Fruit fly (Drosophila melanogaster) whole organism, embryonic: ENCODE measurements around the gene Ubi-p63E.

ENCODE experiments used
- Atf3 ChIP-seq: fragments of 200-800 bp; sonication (Bioruptor generic); optimal IDR thresholded peaks from 3 replicates; lab custom pipeline; 2016; ENCODE audit warnings: missing biosample characterization, missing genetic modification characterization
- CG10147 ChIP-seq: fragments of 200-800 bp; sonication (Bioruptor generic); optimal IDR thresholded peaks from 2 replicates; lab custom pipeline; 2019; ENCODE audit warnings: missing biosample characterization, mild to moderate bottlenecking, missing genetic modification characterization, moderate library complexity
- CG1024 ChIP-seq: fragments of 200-800 bp; sonication (Bioruptor generic); IDR thresholded peaks from 2 replicates; pipeline ENCODE4 v1.3.6; 2022; ENCODE audit warnings: missing biosample characterization, missing genetic modification characterization
- CG10267 ChIP-seq: fragments of 200-800 bp; sonication (Bioruptor generic); optimal IDR thresholded peaks from 2 replicates; lab custom pipeline; 2018; ENCODE audit warnings: missing biosample characterization, mild to moderate bottlenecking, missing genetic modification characterization, moderate library complexity
- CG10366 ChIP-seq: fragments of 200-800 bp; sonication (Bioruptor generic); IDR thresholded peaks from 2 replicates; pipeline ENCODE4 v1.3.6; 2022; ENCODE audit warnings: missing biosample characterization, missing genetic modification characterization
- CG11723 ChIP-seq: fragments of 200-800 bp; sonication (Bioruptor generic); optimal IDR thresholded peaks from 2 replicates; lab custom pipeline; 2017; ENCODE audit warnings: missing biosample characterization, mild to moderate bottlenecking, missing genetic modification characterization
- CG13123 ChIP-seq: fragments of 200-800 bp; sonication (Bioruptor generic); optimal IDR thresholded peaks from 2 replicates; lab custom pipeline; 2016; ENCODE audit warnings: missing biosample characterization, missing genetic modification characterization
- CG14050 ChIP-seq: fragments of 200-800 bp; sonication (Bioruptor generic); IDR thresholded peaks from 3 replicates; pipeline ENCODE4 v1.3.6; 2022; ENCODE audit warnings: missing biosample characterization, missing genetic modification characterization
- CG16863 ChIP-seq: fragments of 200-800 bp; sonication (Bioruptor generic); optimal IDR thresholded peaks from 3 replicates; lab custom pipeline; 2016; ENCODE audit warnings: missing biosample characterization, missing genetic modification characterization
- CG18011 ChIP-seq: fragments of 200-800 bp; sonication (Bioruptor generic); optimal IDR thresholded peaks from 2 replicates; lab custom pipeline; 2017; ENCODE audit warnings: missing biosample characterization, missing genetic modification characterization, mild to moderate bottlenecking, moderate library complexity, missing genotype
- CG18262 ChIP-seq: fragments of 200-800 bp; optimal IDR thresholded peaks from 3 replicates; lab custom pipeline; 2019; ENCODE audit warnings: missing biosample characterization, mild to moderate bottlenecking, missing genetic modification characterization, moderate library complexity
- CG2120 ChIP-seq: fragments of 200-800 bp; sonication (Bioruptor generic); optimal IDR thresholded peaks from 3 replicates; lab custom pipeline; 2016; ENCODE audit warnings: missing biosample characterization, missing genetic modification characterization
- CG30020 ChIP-seq: fragments of 200-800 bp; optimal IDR thresholded peaks from 2 replicates; lab custom pipeline; 2019; ENCODE audit warnings: missing biosample characterization, mild to moderate bottlenecking, missing genetic modification characterization, moderate library complexity
- CG7271 ChIP-seq: fragments of 200-800 bp; sonication (Bioruptor generic); optimal IDR thresholded peaks from 2 replicates; lab custom pipeline; 2018; ENCODE audit warnings: missing biosample characterization, mild to moderate bottlenecking, missing genetic modification characterization, moderate library complexity
- CG7839 ChIP-seq: fragments of 200-800 bp; sonication (Bioruptor generic); optimal IDR thresholded peaks from 3 replicates; lab custom pipeline; 2018; ENCODE audit warnings: missing biosample characterization, mild to moderate bottlenecking, missing genetic modification characterization, moderate library complexity
- CG8478 ChIP-seq: fragments of >200 bp; optimal IDR thresholded peaks from 2 replicates; lab custom pipeline; 2018
- CG9817 ChIP-seq: fragments of 200-800 bp; sonication (Bioruptor generic); optimal IDR thresholded peaks from 2 replicates; lab custom pipeline; 2018; ENCODE audit warnings: missing biosample characterization, mild to moderate bottlenecking, missing genetic modification characterization, moderate library complexity
- Dek ChIP-seq: fragments of 200-800 bp; sonication (Bioruptor generic); optimal IDR thresholded peaks from 3 replicates; lab custom pipeline; 2019; ENCODE audit warnings: missing biosample characterization, mild to moderate bottlenecking, missing genetic modification characterization, moderate library complexity
- Dip2 ChIP-seq: fragments of 200-800 bp; sonication (Bioruptor generic); IDR thresholded peaks from 2 replicates; pipeline ENCODE4 v1.3.6; 2022; ENCODE audit warnings: missing biosample characterization, missing genetic modification characterization
- Ets97D ChIP-seq: fragments of 200-800 bp; sonication (Bioruptor generic); optimal IDR thresholded peaks from 3 replicates; lab custom pipeline; 2016; ENCODE audit warnings: missing biosample characterization, missing genetic modification characterization
- Gug ChIP-seq: fragments of 200-800 bp; sonication (Bioruptor generic); IDR thresholded peaks from 4 replicates; pipeline ENCODE4 v1.3.6; 2022; ENCODE audit warnings: missing biosample characterization, missing genetic modification characterization
- H2.0 ChIP-seq: fragments of 200-800 bp; sonication (Bioruptor generic); IDR thresholded peaks from 2 replicates; pipeline ENCODE4 v1.3.6; 2022; ENCODE audit warnings: missing biosample characterization, missing genetic modification characterization
- Hmr ChIP-seq: fragments of 200-800 bp; sonication (Bioruptor generic); optimal IDR thresholded peaks from 3 replicates; lab custom pipeline; 2017; ENCODE audit warnings: mild to moderate bottlenecking, missing biosample characterization, missing genetic modification reagents, missing genetic modification characterization
- Hsf ChIP-seq: fragments of 200-800 bp; sonication (Bioruptor generic); optimal IDR thresholded peaks from 3 replicates; lab custom pipeline; 2016; ENCODE audit warnings: missing biosample characterization, missing genetic modification characterization
- MTF-1 ChIP-seq: fragments of 200-800 bp; sonication (Bioruptor generic); optimal IDR thresholded peaks from 2 replicates; lab custom pipeline; 2018; ENCODE audit warnings: missing biosample characterization, mild to moderate bottlenecking, missing genetic modification characterization, borderline replicate concordance
- Nf-YC ChIP-seq: fragments of 200-800 bp; optimal IDR thresholded peaks from 3 replicates; lab custom pipeline; 2019; ENCODE audit warnings: missing biosample characterization, mild to moderate bottlenecking, missing genetic modification characterization, moderate library complexity
- Six4 ChIP-seq: fragments of 200-800 bp; sonication (Bioruptor generic); optimal IDR thresholded peaks from 2 replicates; lab custom pipeline; 2016; ENCODE audit warnings: missing biosample characterization, missing genetic modification characterization
- Stat92E ChIP-seq, 3 experiments: fragments of >200 bp in 2 of 3; fragments of 200-800 bp in 1 of 3; sonication (Bioruptor generic) in 1 of 3; optimal IDR thresholded peaks; 2 replicates each; lab custom pipeline; 2017 to 2019; ENCODE audit warnings: missing biosample characterization in 3 of 3, missing genetic modification characterization in 3 of 3, mild to moderate bottlenecking in 1 of 3, moderate library complexity in 1 of 3
- YL-1 ChIP-seq: fragments of 200-800 bp; sonication (Bioruptor generic); optimal IDR thresholded peaks from 3 replicates; lab custom pipeline; 2017; ENCODE audit warnings: missing biosample characterization, mild to moderate bottlenecking, missing genetic modification characterization
- amos ChIP-seq: fragments of 200-800 bp; sonication (Bioruptor generic); IDR thresholded peaks from 2 replicates; pipeline ENCODE4 v1.3.6; 2022; ENCODE audit warnings: missing biosample characterization, missing genetic modification characterization; ENCODE audit not compliant: partially characterized antibody
- bab2 ChIP-seq: fragments of 200-800 bp; sonication (Bioruptor generic); optimal IDR thresholded peaks from 2 replicates; lab custom pipeline; 2016; ENCODE audit warnings: missing biosample characterization, missing genetic modification characterization
- chn ChIP-seq: fragments of 200-800 bp; sonication (Bioruptor generic); optimal IDR thresholded peaks from 2 replicates; lab custom pipeline; 2016; ENCODE audit warnings: missing biosample characterization, missing genetic modification characterization
- gem ChIP-seq: fragments of 200-800 bp; sonication (Bioruptor generic); optimal IDR thresholded peaks from 2 replicates; lab custom pipeline; 2019; ENCODE audit warnings: missing biosample characterization, mild to moderate bottlenecking, missing genetic modification characterization, moderate library complexity
- gfzf ChIP-seq: fragments of 200-800 bp; sonication (Bioruptor generic); optimal IDR thresholded peaks from 2 replicates; lab custom pipeline; 2016; ENCODE audit warnings: missing biosample characterization, mild to moderate bottlenecking, missing genetic modification characterization, moderate library complexity
- grau ChIP-seq: fragments of 200-800 bp; optimal IDR thresholded peaks from 3 replicates; lab custom pipeline; 2019; ENCODE audit warnings: missing biosample characterization, mild to moderate bottlenecking, missing genetic modification characterization, moderate library complexity
- gt ChIP-seq: fragments of 200-800 bp; sonication (Bioruptor generic); IDR thresholded peaks from 2 replicates; pipeline ENCODE4 v1.3.6; 2022; ENCODE audit warnings: missing biosample characterization, missing genetic modification characterization
- kni ChIP-seq: fragments of 200-800 bp; sonication (Bioruptor generic); optimal IDR thresholded peaks from 3 replicates; lab custom pipeline; 2017; ENCODE audit warnings: mild to moderate bottlenecking, missing biosample characterization, missing genetic modification reagents, missing genetic modification characterization
- lab ChIP-seq: fragments of 200-800 bp; sonication (Bioruptor generic); optimal IDR thresholded peaks from 3 replicates; lab custom pipeline; 2017; ENCODE audit warnings: missing biosample characterization, missing genetic modification characterization, mild to moderate bottlenecking, moderate library complexity, missing genetic modification reagents
- mld ChIP-seq: fragments of 200-800 bp; sonication (Bioruptor generic); IDR thresholded peaks from 3 replicates; pipeline ENCODE4 v1.3.6; 2022; ENCODE audit warnings: missing biosample characterization, missing genetic modification characterization; ENCODE audit not compliant: partially characterized antibody
- nerfin-2 ChIP-seq: fragments of 200-800 bp; sonication (Bioruptor generic); IDR thresholded peaks from 2 replicates; pipeline ENCODE4 v1.3.6; 2022; ENCODE audit warnings: missing biosample characterization, missing genetic modification characterization; ENCODE audit not compliant: partially characterized antibody
- nom ChIP-seq: fragments of 200-800 bp; sonication (Bioruptor generic); optimal IDR thresholded peaks from 2 replicates; lab custom pipeline; 2017; ENCODE audit warnings: missing biosample characterization, missing genetic modification characterization, mild to moderate bottlenecking, moderate library complexity, missing genetic modification reagents
- oc ChIP-seq: fragments of 200-800 bp; sonication (Bioruptor generic); optimal IDR thresholded peaks from 2 replicates; lab custom pipeline; 2018; ENCODE audit warnings: missing biosample characterization, mild to moderate bottlenecking, missing genetic modification characterization, moderate library complexity
- pho ChIP-seq: fragments of 200-800 bp; sonication (Bioruptor generic); optimal IDR thresholded peaks from 2 replicates; lab custom pipeline; 2016; ENCODE audit warnings: missing biosample characterization, missing genetic modification characterization
- salm ChIP-seq: fragments of 200-800 bp; sonication (Bioruptor generic); optimal IDR thresholded peaks from 2 replicates; lab custom pipeline; 2018; ENCODE audit warnings: missing biosample characterization, mild to moderate bottlenecking, missing genetic modification characterization
- sd ChIP-seq: fragments of 200-800 bp; sonication (Bioruptor generic); optimal IDR thresholded peaks from 3 replicates; lab custom pipeline; 2018; ENCODE audit warnings: missing biosample characterization, mild to moderate bottlenecking, missing genetic modification characterization, moderate library complexity
- sqz ChIP-seq: fragments of 200-800 bp; sonication (Bioruptor generic); optimal IDR thresholded peaks from 3 replicates; lab custom pipeline; 2018; ENCODE audit warnings: missing biosample characterization, mild to moderate bottlenecking, missing genetic modification characterization
- stc ChIP-seq: fragments of 200-800 bp; sonication (Bioruptor generic); IDR thresholded peaks from 2 replicates; pipeline ENCODE4 v1.3.6; 2022; ENCODE audit warnings: missing biosample characterization, missing genetic modification characterization
- tin ChIP-seq: fragments of 200-800 bp; sonication (Bioruptor generic); optimal IDR thresholded peaks from 3 replicates; lab custom pipeline; 2016; ENCODE audit warnings: missing biosample characterization, missing genetic modification characterization
- twi ChIP-seq: fragments of 200-800 bp; optimal IDR thresholded peaks from 2 replicates; lab custom pipeline; 2019; ENCODE audit warnings: missing biosample characterization, mild to moderate bottlenecking, missing genetic modification characterization, moderate library complexity
- unpg ChIP-seq: fragments of 200-800 bp; sonication (Bioruptor generic); optimal IDR thresholded peaks from 3 replicates; lab custom pipeline; 2018; ENCODE audit warnings: missing biosample characterization, mild to moderate bottlenecking, missing genetic modification characterization, moderate library complexity

The Ubi-p63E gene

dm6 chr3L:3898978-3899377 is 4.0 kb downstream of the Ubi-p63E start, which contains the start of gene Ccz1 (continued):
- no peak for TF ChIP-seq amos (GFP tag; lab: Robert Waterston, UW)
- TF ChIP-seq Ets97D (GFP tag; lab: Kevin White, UChicago) = peak; percentile 64
- no peak for TF ChIP-seq CG14050 (GFP tag; lab: Robert Waterston, UW)
- TF ChIP-seq Dek (tag; lab: Kevin White, UChicago) = peak; percentile 34
- TF ChIP-seq mld (GFP tag; lab: Robert Waterston, UW) = no peak
- peak; percentile 6 for TF ChIP-seq CG11723 (GFP tag; lab: Kevin White, UChicago)
- peak; percentile 43 for TF ChIP-seq Atf3
- peak; percentile 88 for TF ChIP-seq bab2 (GFP tag; lab: Kevin White, UChicago)
- TF ChIP-seq CG16863 (GFP tag; lab: Kevin White, UChicago) = peak; percentile 53
- TF ChIP-seq twi (tag; lab: Kevin White, UChicago) = peak; percentile 39
- TF ChIP-seq salm (tag; lab: Kevin White, UChicago) = peak; percentile 45
- no peak for TF ChIP-seq CG10147 (GFP tag; lab: Kevin White, UChicago)
- no peak for TF ChIP-seq CG8478
- TF ChIP-seq CG18011 (GFP tag; lab: Kevin White, UChicago) = no peak
- TF ChIP-seq CG18262 (tag; lab: Kevin White, UChicago) = peak; percentile 38
- TF ChIP-seq Dip2 (GFP tag; lab: Robert Waterston, UW) = no peak
- TF ChIP-seq oc (tag; lab: Kevin White, UChicago) = peak; percentile 57
- peak; percentile 40 for TF ChIP-seq unpg (GFP tag; lab: Kevin White, UChicago)
- TF ChIP-seq gfzf (GFP tag; lab: Kevin White, UChicago) = peak; percentile 87
- TF ChIP-seq CG10267 (tag; lab: Kevin White, UChicago) = peak; percentile 69
- peak; percentile 82 for TF ChIP-seq CG13123
- no peak for TF ChIP-seq gt (GFP tag; lab: Robert Waterston, UW)
- TF ChIP-seq CG10366 (GFP tag; lab: Robert Waterston, UW) = no peak
- no peak for TF ChIP-seq Stat92E (GFP tag; optimal IDR thresholded peaks at IDR 0.05; lab: Kevin White, UChicago)
- peak; percentile 94 for TF ChIP-seq YL-1 (GFP tag; lab: Kevin White, UChicago)
- peak; percentile 76 for TF ChIP-seq MTF-1 (GFP tag; lab: Kevin White, UChicago)
- TF ChIP-seq lab = peak; percentile 80
- TF ChIP-seq Six4 (GFP tag; lab: Kevin White, UChicago) = peak; percentile 36
- TF ChIP-seq Gug (GFP tag; lab: Robert Waterston, UW) = peak; percentile 28; the same call in 1 of the 4 replicates
- peak; percentile 82 for TF ChIP-seq pho
- TF ChIP-seq Hmr (GFP tag; lab: Kevin White, UChicago) = peak; percentile 84
- TF ChIP-seq CG30020 (tag; lab: Kevin White, UChicago) = peak; percentile 51
- no peak for TF ChIP-seq CG7271 (tag; lab: Kevin White, UChicago)
- peak; percentile 56 for TF ChIP-seq sqz
- TF ChIP-seq CG2120 (GFP tag; lab: Kevin White, UChicago) = peak; percentile 79
- peak; percentile 52 for TF ChIP-seq CG9817 (tag; lab: Kevin White, UChicago)
- peak; percentile 13 for TF ChIP-seq Nf-YC (tag; lab: Kevin White, UChicago)
- TF ChIP-seq nerfin-2 (GFP tag; lab: Robert Waterston, UW) = no peak
- peak; percentile 57 for TF ChIP-seq sd (tag; lab: Kevin White, UChicago)
- peak; percentile 51 for TF ChIP-seq CG7839
- TF ChIP-seq H2.0 (GFP tag; lab: Robert Waterston, UW) = no peak
- TF ChIP-seq kni (GFP tag; lab: Kevin White, UChicago) = peak; percentile 71
- TF ChIP-seq stc (GFP tag; lab: Robert Waterston, UW) = no peak
- peak; percentile 36 for TF ChIP-seq nom (GFP tag; lab: Kevin White, UChicago)
- TF ChIP-seq chn (GFP tag; lab: Kevin White, UChicago) = peak; percentile 62
- peak; percentile 21 for TF ChIP-seq tin (GFP tag; lab: Kevin White, UChicago)
- TF ChIP-seq gem = peak; percentile 81
- TF ChIP-seq grau (tag; lab: Kevin White, UChicago) = peak; percentile 47
- peak; percentile 63 for TF ChIP-seq Hsf (GFP tag; lab: Kevin White, UChicago)
- TF ChIP-seq CG1024 (GFP tag; lab: Robert Waterston, UW) = no peak
